Fruit fly (Drosophila melanogaster): Measurements from ENCODE around the gene CG8870.

CG8870 gene

DNA sequence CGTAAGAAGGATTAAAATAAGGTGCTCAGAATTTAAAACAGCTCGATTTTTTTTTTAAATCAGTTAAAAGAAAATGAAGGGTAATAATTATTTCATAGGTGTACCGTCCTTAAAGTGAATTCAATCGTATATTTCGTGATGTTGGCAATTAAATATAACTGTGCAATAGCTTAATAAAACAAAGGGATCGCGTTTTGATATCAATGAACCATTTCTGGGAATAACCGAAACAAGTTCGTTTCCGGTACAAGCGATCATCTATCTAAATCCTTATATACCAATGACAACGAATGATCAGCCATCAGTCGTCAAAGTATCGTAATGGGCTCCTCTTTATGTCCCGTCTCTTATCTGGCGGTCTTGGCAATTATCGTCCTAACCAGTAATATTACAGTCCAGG lies 10.3 kb upstream of the CG8870 start, which contains the start of gene CheA87a:
TSS of gene CheA87a (plus strand) at position 301 of the 400 bp plus-strand sequence.
- TF ChIP-seq kay (GFP tag; ENCODE audit: borderline replicate concordance) (peak; percentile 31), CG5204 (GFP tag; optimal IDR thresholded peaks at IDR 0.05) (no peak), bab1 (GFP tag; optimal IDR thresholded peaks at IDR 0.05) (no peak)

DNA sequence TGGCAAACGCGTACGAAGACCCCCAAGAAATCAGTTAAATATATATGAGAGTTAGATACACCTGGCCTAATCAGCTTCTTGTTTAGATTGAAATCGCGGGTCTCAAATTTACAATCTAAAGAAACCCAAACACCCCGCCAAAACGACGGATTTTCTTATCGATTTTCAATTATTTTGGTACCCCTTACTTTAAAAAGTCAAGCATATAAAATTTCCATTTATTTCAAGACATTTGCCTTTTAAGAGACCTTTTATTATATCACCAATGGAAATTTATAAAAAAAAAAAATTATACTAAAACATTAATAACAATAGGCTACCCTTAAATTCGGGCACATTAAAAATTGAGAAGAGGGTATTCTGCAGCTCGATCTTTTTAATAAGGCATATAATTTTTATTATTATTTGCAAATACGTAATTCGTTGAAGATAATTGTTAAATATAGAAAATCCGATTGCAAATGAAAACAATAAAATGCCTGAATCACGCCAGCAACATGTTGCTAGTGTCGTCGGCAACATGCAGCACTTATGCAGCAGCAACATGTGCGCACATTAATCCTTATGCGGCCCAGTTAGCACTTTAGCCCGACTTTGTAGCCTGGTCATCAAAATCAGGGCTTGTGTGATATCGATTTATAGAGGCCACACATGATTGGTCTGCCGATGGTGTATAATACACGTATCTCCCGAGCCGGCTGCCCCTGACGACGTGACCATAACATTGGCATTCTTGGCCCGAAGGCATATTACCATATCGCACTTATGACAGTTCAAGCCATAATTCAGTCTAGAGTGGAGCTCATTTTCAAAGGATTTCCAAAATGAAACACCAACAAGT lies 7.6 kb upstream of the CG8870 start, which contains the start of the genes Lip3 and CG34309:
TSS of gene Lip3 (minus strand) at position 65 of the 841 bp plus-strand sequence.
TSS of gene CG34309 (plus strand) at position 791 of the 841 bp plus-strand sequence.
- no peak for TF ChIP-seq cic (GFP tag; optimal IDR thresholded peaks at IDR 0.05)
- peak; percentile 19 for TF ChIP-seq CG7101 (tag; optimal IDR thresholded peaks at IDR 0.05)
- TF ChIP-seq CG33017 (tag; optimal IDR thresholded peaks at IDR 0.05) = peak; percentile 50
- TF ChIP-seq CG11617 (GFP tag; optimal IDR thresholded peaks at IDR 0.05) = peak; percentile 3

DNA sequence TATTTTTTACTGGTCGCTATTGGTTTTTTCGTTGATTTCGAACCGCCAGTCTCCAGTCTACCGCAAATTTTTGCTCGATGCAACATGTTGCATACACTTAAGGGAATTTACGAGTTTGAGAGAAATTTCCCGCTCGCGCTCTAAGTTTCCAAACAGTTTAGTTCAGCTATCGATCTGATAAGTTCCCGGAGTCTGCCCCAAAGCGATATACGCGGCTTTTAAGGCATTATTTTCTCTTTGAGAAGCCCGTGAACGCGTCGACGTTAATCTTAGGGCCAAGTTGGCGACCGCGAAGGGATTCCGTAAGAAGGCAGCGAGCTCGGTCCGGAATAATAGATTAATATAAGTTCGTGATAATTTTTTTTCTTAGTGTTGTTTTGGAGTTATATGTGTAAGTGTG lies 4.7 kb upstream of the CG8870 start:
- TF ChIP-seq pad (GFP tag; optimal IDR thresholded peaks at IDR 0.05) (no peak), CG7101 (tag; optimal IDR thresholded peaks at IDR 0.05) (no peak), CG33017 (tag; optimal IDR thresholded peaks at IDR 0.05) (no peak), CG12768 (GFP tag; optimal IDR thresholded peaks at IDR 0.05) (no peak), bab1 (GFP tag; optimal IDR thresholded peaks at IDR 0.05) (no peak), cic (GFP tag; optimal IDR thresholded peaks at IDR 0.05) (no peak), CG14711 (tag; optimal IDR thresholded peaks at IDR 0.05) (no peak), ovo (GFP tag; optimal IDR thresholded peaks at IDR 0.05) (no peak), kay (GFP tag; ENCODE audit: borderline replicate concordance) (no peak)

DNA sequence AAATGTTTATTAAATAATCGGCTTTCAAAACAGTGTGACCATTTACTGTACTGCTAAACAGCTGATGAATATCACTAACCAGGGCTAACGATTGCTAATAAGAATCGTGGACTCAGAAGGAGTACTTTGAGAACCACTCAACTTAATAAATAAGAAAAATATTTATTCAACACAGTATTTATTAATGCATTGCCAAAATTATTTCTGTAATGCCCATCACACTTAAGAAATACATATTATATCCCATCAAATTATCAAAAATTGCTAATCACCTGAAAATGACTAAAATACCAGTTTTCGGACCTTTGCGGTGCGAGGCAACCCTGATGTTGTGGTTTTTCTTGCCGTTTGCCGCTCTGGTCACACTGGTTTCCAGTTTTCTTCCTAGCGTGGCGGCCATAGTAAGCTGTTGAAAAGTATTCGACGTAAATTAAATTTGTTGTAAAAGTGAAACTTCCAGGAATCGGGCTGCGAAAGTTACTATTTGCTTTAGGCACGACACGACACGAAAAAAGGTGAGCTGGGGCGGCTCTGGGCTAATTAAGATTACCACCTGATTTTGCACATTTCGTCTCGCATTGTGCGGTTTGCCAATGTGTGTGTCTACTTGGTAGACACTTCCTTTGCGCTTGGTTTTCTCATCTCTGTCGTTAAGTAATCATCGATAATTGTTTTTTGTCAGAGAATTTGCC lies 2.2 kb downstream of the CG8870 start, which contains the start of the genes mRpS21 and Droj2:
TSS of gene mRpS21 (minus strand) at position 66 of the 692 bp plus-strand sequence.
TSS of gene Droj2 (plus strand) at position 363 of the 692 bp plus-strand sequence.
- peak; percentile 30 for TF ChIP-seq Mnt (GFP tag; optimal IDR thresholded peaks at IDR 0.05)
- peak; percentile 56 for TF ChIP-seq Clk (GFP tag; optimal IDR thresholded peaks at IDR 0.05)
- no peak for TF ChIP-seq kay (GFP tag; ENCODE audit: borderline replicate concordance)
- peak; percentile 92 for TF ChIP-seq CG14711 (tag; optimal IDR thresholded peaks at IDR 0.05)
- peak; percentile 34 for TF ChIP-seq CG33017 (tag; optimal IDR thresholded peaks at IDR 0.05)
- peak; percentile 63 for TF ChIP-seq Crg-1 (GFP tag; optimal IDR thresholded peaks at IDR 0.05)
- TF ChIP-seq bab1 (GFP tag; optimal IDR thresholded peaks at IDR 0.05) = peak; percentile 66
- TF ChIP-seq toe (GFP tag; optimal IDR thresholded peaks at IDR 0.05) = peak; percentile 80
- TF ChIP-seq pad (GFP tag; optimal IDR thresholded peaks at IDR 0.05) = peak; percentile 25
- no peak for TF ChIP-seq Hr96 (GFP tag; optimal IDR thresholded peaks at IDR 0.05)
- peak; percentile 71 for TF ChIP-seq CG1620 (GFP tag; optimal IDR thresholded peaks at IDR 0.05)
- peak; percentile 47 for TF ChIP-seq CG7045 (GFP tag; optimal IDR thresholded peaks at IDR 0.05)
- TF ChIP-seq cnc (optimal IDR thresholded peaks at IDR 0.05) = no peak
- TF ChIP-seq CG7101 (tag; optimal IDR thresholded peaks at IDR 0.05) = peak; percentile 68
- peak; percentile 37 for TF ChIP-seq ovo (GFP tag; optimal IDR thresholded peaks at IDR 0.05)
- no peak for TF ChIP-seq cic (GFP tag; optimal IDR thresholded peaks at IDR 0.05)
- peak; percentile 39 for TF ChIP-seq CG12768 (GFP tag; optimal IDR thresholded peaks at IDR 0.05)
- peak; percentile 82 for TF ChIP-seq CG5204 (GFP tag; optimal IDR thresholded peaks at IDR 0.05)
- TF ChIP-seq CG11617 (GFP tag; optimal IDR thresholded peaks at IDR 0.05) = peak; percentile 39
- peak; percentile 40 for TF ChIP-seq tj (GFP tag; optimal IDR thresholded peaks at IDR 0.05)

dm6 chr3R:13382656-13383142 lies 3.1 kb downstream of the CG8870 start:
- TF ChIP-seq cic (GFP tag; optimal IDR thresholded peaks at IDR 0.05) = peak; percentile 32
- peak; percentile 86 for TF ChIP-seq Mnt (GFP tag; optimal IDR thresholded peaks at IDR 0.05)
- TF ChIP-seq toe (GFP tag; optimal IDR thresholded peaks at IDR 0.05) = no peak
- TF ChIP-seq CG11617 (GFP tag; optimal IDR thresholded peaks at IDR 0.05) = peak; percentile 50
- TF ChIP-seq ovo (GFP tag; optimal IDR thresholded peaks at IDR 0.05) = peak; percentile 15
- no peak for TF ChIP-seq Hr96 (GFP tag; optimal IDR thresholded peaks at IDR 0.05)
- TF ChIP-seq pad (GFP tag; optimal IDR thresholded peaks at IDR 0.05) = peak; percentile 92
- peak; percentile 23 for TF ChIP-seq CG7101 (tag; optimal IDR thresholded peaks at IDR 0.05)
- peak; percentile 21 for TF ChIP-seq CG12768 (GFP tag; optimal IDR thresholded peaks at IDR 0.05)
- TF ChIP-seq CG33017 (tag; optimal IDR thresholded peaks at IDR 0.05) = peak; percentile 31
- peak; percentile 22 for TF ChIP-seq CG14711 (tag; optimal IDR thresholded peaks at IDR 0.05)
- TF ChIP-seq CG5204 (GFP tag; optimal IDR thresholded peaks at IDR 0.05) = no peak
- TF ChIP-seq Clk (GFP tag; optimal IDR thresholded peaks at IDR 0.05) = no peak
- TF ChIP-seq bab1 (GFP tag; optimal IDR thresholded peaks at IDR 0.05) = peak; percentile 3
- TF ChIP-seq kay (GFP tag; ENCODE audit: borderline replicate concordance) = peak; percentile 93

DNA sequence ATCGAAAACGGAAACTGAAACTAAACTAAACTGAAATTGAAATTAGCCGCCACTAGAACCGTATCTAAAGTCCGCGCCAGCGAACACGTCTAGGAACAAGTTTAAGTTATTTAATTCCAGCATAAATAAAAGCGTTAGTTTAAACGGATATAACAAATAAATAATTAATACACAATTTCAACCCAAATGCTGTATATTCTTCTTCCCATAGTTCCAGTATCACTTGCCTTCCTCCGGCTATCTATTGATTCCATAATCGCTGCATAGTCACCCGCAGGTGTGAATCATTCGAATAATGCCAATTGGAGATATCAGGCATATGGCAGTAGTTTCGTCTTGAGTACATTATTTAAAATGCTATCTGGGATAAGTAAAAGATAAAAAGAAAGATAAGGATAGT lies 5.5 kb downstream of the CG8870 start:
- no peak for TF ChIP-seq ovo (GFP tag; optimal IDR thresholded peaks at IDR 0.05)
- no peak for TF ChIP-seq Crg-1 (GFP tag; optimal IDR thresholded peaks at IDR 0.05)
- TF ChIP-seq Clk (GFP tag; optimal IDR thresholded peaks at IDR 0.05) = no peak
- TF ChIP-seq CG12768 (GFP tag; optimal IDR thresholded peaks at IDR 0.05) = no peak
- TF ChIP-seq kay (GFP tag; ENCODE audit: borderline replicate concordance) = peak; percentile 91
